Fruit fly (Drosophila melanogaster): ENCODE measurements around the gene ScsbetaA.
A peak's percentile ranks its signal among the peaks of the same experiment; 100 is the strongest.

Gene ScsbetaA

DNA sequence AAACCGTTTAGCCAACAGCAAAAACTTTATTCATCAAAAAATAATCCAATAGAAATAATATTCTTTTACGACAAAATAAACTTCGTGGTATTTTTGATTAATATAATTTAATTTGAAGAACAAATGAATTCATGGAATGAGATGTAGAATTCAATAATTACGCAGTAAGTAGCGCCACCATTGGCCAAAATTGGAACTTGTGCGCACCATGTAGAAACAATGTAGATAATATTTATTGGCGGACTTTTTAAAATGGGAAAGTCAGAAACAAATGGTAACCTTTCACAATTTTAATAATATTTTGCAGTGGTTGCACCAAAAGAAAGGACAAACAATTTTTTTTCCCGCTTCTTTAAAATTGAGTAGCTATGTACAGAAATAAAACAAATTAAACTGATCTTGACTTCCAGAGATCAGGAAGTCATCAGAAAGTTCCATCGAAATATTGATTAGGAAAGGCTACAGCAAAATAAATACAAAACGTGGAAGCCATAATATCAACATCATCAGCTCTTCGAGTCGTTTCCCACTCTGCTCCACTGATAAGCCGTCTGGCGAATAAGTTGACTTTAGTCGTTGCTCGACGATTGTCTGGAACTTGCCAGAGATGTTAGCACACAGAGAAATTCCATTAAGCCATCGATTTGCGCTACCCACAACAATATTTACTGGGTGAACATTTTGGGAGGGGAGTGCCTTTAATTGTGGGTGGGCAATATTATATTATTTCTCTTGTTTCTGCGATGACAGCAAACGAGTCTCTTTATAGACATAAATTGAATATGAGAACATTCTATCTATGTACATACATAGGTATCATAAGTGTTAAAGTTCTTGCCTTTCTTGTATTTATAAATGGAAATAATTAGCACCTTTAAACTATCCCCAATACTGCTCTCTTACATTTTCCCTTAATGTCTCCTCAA, 41.6 kb downstream of the ScsbetaA start (continued):
- TF ChIP-seq Asciz (GFP tag; optimal IDR thresholded peaks at IDR 0.05): peak; percentile 8
- TF ChIP-seq CG15696 (tag; optimal IDR thresholded peaks at IDR 0.05): no peak
- no peak for TF ChIP-seq kah (GFP tag; optimal IDR thresholded peaks at IDR 0.05)
- no peak for TF ChIP-seq CG16863 (GFP tag; optimal IDR thresholded peaks at IDR 0.05)
- TF ChIP-seq Vsx1 (GFP tag; optimal IDR thresholded peaks at IDR 0.05): peak; percentile 53
- TF ChIP-seq CG34224 (GFP tag; IDR thresholded peaks at IDR 0.05; ENCODE audit: partially characterized antibody): no peak; the same call in 2 of the 3 replicates
- no peak for TF ChIP-seq CG10274 (GFP tag; optimal IDR thresholded peaks at IDR 0.05)
- TF ChIP-seq eve (GFP tag; optimal IDR thresholded peaks at IDR 0.05): no peak
- no peak for TF ChIP-seq ranshi (GFP tag; IDR thresholded peaks at IDR 0.05)
- no peak for TF ChIP-seq sc (optimal IDR thresholded peaks at IDR 0.05)
- TF ChIP-seq sc (GFP tag; optimal IDR thresholded peaks at IDR 0.05): no peak
- TF ChIP-seq CG5180 (GFP tag; optimal IDR thresholded peaks at IDR 0.05): peak; percentile 56
- TF ChIP-seq nau (GFP tag; optimal IDR thresholded peaks at IDR 0.05): peak; percentile 17
- TF ChIP-seq H15 (GFP tag; IDR thresholded peaks at IDR 0.05): 0 out of 3 replicates have a peak, but pooled peaks have one; percentile 6
- TF ChIP-seq CG18599 (GFP tag; optimal IDR thresholded peaks at IDR 0.05): peak; percentile 26
- TF ChIP-seq CG9727 (GFP tag; optimal IDR thresholded peaks at IDR 0.05): peak; percentile 32
- no peak for TF ChIP-seq prd (optimal IDR thresholded peaks at IDR 0.05)
- TF ChIP-seq prd (GFP tag; IDR thresholded peaks at IDR 0.05): no peak
- TF ChIP-seq Eip74EF (GFP tag; optimal IDR thresholded peaks at IDR 0.05): peak in 1 of 2 experiments; percentile 22
- TF ChIP-seq CG17361 (GFP tag; IDR thresholded peaks at IDR 0.05): peak; percentile 35; the same call in 1 of the 3 replicates
- no peak for TF ChIP-seq Dbx (GFP tag; IDR thresholded peaks at IDR 0.05)
- TF ChIP-seq bab2 (GFP tag; optimal IDR thresholded peaks at IDR 0.05): no peak
- TF ChIP-seq CG1792 (GFP tag; optimal IDR thresholded peaks at IDR 0.05): no peak
- TF ChIP-seq CG16813 (GFP tag; IDR thresholded peaks at IDR 0.05; ENCODE audit: partially characterized antibody): peak; percentile 60; the same call in 2 of the 3 replicates
- peak; percentile 27 for TF ChIP-seq trem (tag; optimal IDR thresholded peaks at IDR 0.05)
- TF ChIP-seq usp (GFP tag; optimal IDR thresholded peaks at IDR 0.05): no peak
- TF ChIP-seq phol (tag; optimal IDR thresholded peaks at IDR 0.05): peak; percentile 16
- no peak for TF ChIP-seq CG7786 (GFP tag; optimal IDR thresholded peaks at IDR 0.05)
- TF ChIP-seq chm (GFP tag; IDR thresholded peaks at IDR 0.05): no peak
- TF ChIP-seq amos (GFP tag; IDR thresholded peaks at IDR 0.05; ENCODE audit: partially characterized antibody): peak; percentile 80
- no peak for TF ChIP-seq CG4707 (GFP tag; optimal IDR thresholded peaks at IDR 0.05)
- no peak for TF ChIP-seq cato (GFP tag; optimal IDR thresholded peaks at IDR 0.05; ENCODE audit: borderline replicate concordance)
- no peak for TF ChIP-seq hb (GFP tag; IDR thresholded peaks at IDR 0.05; ENCODE audit: partially characterized antibody)
- TF ChIP-seq CG17186 (GFP tag; optimal IDR thresholded peaks at IDR 0.05): peak; percentile 33
- peak; percentile 9 for TF ChIP-seq Ets97D (GFP tag; optimal IDR thresholded peaks at IDR 0.05)
- no peak for TF ChIP-seq CG4404 (GFP tag; IDR thresholded peaks at IDR 0.05)
- TF ChIP-seq danr (GFP tag; IDR thresholded peaks at IDR 0.05): no peak
- no peak for TF ChIP-seq fd102C (GFP tag; optimal IDR thresholded peaks at IDR 0.05)
- TF ChIP-seq Xbp1 (GFP tag; optimal IDR thresholded peaks at IDR 0.05): no peak
- TF ChIP-seq slou (GFP tag; optimal IDR thresholded peaks at IDR 0.05): peak; percentile 25
- TF ChIP-seq Gug (GFP tag; IDR thresholded peaks at IDR 0.05): no peak
- no peak for TF ChIP-seq CG31388 (GFP tag; optimal IDR thresholded peaks at IDR 0.05)
- TF ChIP-seq CG14014 (GFP tag; IDR thresholded peaks at IDR 0.05): no peak
- TF ChIP-seq Bdp1 (GFP tag; optimal IDR thresholded peaks at IDR 0.05): no peak
- no peak for TF ChIP-seq ci (GFP tag; IDR thresholded peaks at IDR 0.05)
- peak; percentile 44; the same call in 1 of the 3 replicates for TF ChIP-seq row (GFP tag; IDR thresholded peaks at IDR 0.05)
- peak; percentile 18 for TF ChIP-seq pfk (GFP tag; optimal IDR thresholded peaks at IDR 0.05)
- no peak for TF ChIP-seq CG30020 (tag; optimal IDR thresholded peaks at IDR 0.05)
- no peak for TF ChIP-seq CG32772 (GFP tag; IDR thresholded peaks at IDR 0.05)
